Fruit fly (Drosophila melanogaster): ENCODE measurements around the gene Eip63F-1.

The Eip63F-1 gene

dm6 chr3L:3926191-3926765 is 9.1 kb downstream of the Eip63F-1 start:
- TF ChIP-seq noc (tag; optimal IDR thresholded peaks at IDR 0.05): no peak

dm6 chr3L:3925487-3925886 is 9.9 kb downstream of the Eip63F-1 start:
- TF ChIP-seq noc (tag; optimal IDR thresholded peaks at IDR 0.05): peak; percentile 54

dm6 chr3L:3923631-3924274 is 11.7 kb downstream of the Eip63F-1 start:
- peak; percentile 35 for TF ChIP-seq noc (tag; optimal IDR thresholded peaks at IDR 0.05)

- TF ChIP-seq noc (tag; optimal IDR thresholded peaks at IDR 0.05): no peak
These were observed 23.3 kb downstream of the Eip63F-1 start for dm6 chr3L:3912134-3912533.

- TF ChIP-seq noc (tag; optimal IDR thresholded peaks at IDR 0.05): no peak
These were observed 25.6 kb downstream of the Eip63F-1 start, which contains the start of gene mge for dm6 chr3L:3909831-3910230. Gene mge, minus strand, starts transcription at chr3L:3909931.

- TF ChIP-seq noc (tag; optimal IDR thresholded peaks at IDR 0.05): no peak
These were observed 26.3 kb downstream of the Eip63F-1 start for dm6 chr3L:3908838-3909810.

- no peak for TF ChIP-seq noc (tag; optimal IDR thresholded peaks at IDR 0.05)
These were observed 30.3 kb downstream of the Eip63F-1 start, which contains the start of gene ida for dm6 chr3L:3905111-3905510. Gene ida, plus strand, starts transcription at chr3L:3905344.

dm6 chr3L:3903301-3903700 is 32.1 kb downstream of the Eip63F-1 start, which contains the start of gene Sc2:
Gene Sc2, plus strand, starts transcription at chr3L:3903492.
- TF ChIP-seq noc (tag; optimal IDR thresholded peaks at IDR 0.05): no peak

- no peak for TF ChIP-seq noc (tag; optimal IDR thresholded peaks at IDR 0.05)
These were observed 32.8 kb downstream of the Eip63F-1 start, which contains the start of gene Ubi-p63E for dm6 chr3L:3902491-3903198. Gene Ubi-p63E, minus strand, starts transcription at chr3L:3903184.

dm6 chr3L:3901865-3902490 is 33.4 kb downstream of the Eip63F-1 start:
- no peak for TF ChIP-seq noc (tag; optimal IDR thresholded peaks at IDR 0.05)

- no peak for TF ChIP-seq noc (tag; optimal IDR thresholded peaks at IDR 0.05)
These were observed 36.4 kb downstream of the Eip63F-1 start, which contains the start of gene Ccz1 for dm6 chr3L:3898978-3899377. Gene Ccz1, minus strand, starts transcription at chr3L:3899156.

- TF ChIP-seq noc (tag; optimal IDR thresholded peaks at IDR 0.05): no peak
These were observed 38.8 kb downstream of the Eip63F-1 start, which contains the start of the genes Gr63a and Lamtor4 for dm6 chr3L:3896553-3897034. Gene Gr63a, minus strand, starts transcription at chr3L:3896603. Gene Lamtor4, plus strand, starts transcription at chr3L:3896900.

dm6 chr3L:3894413-3894812 is 41.0 kb downstream of the Eip63F-1 start:
- TF ChIP-seq noc (tag; optimal IDR thresholded peaks at IDR 0.05): no peak

- TF ChIP-seq noc (tag; optimal IDR thresholded peaks at IDR 0.05): peak; percentile 16
These were observed 43.2 kb downstream of the Eip63F-1 start, which contains the start of gene Fie for dm6 chr3L:3892154-3892624. Gene Fie, plus strand, starts transcription at chr3L:3892574.

dm6 chr3L:3890860-3891259 is 44.6 kb downstream of the Eip63F-1 start:
- no peak for TF ChIP-seq noc (tag; optimal IDR thresholded peaks at IDR 0.05)

Data from whole organism, larva.